Fruit fly (Drosophila melanogaster) whole organism, embryonic: ENCODE data around the gene Sar1.
A peak's percentile ranks its signal among the peaks of the same experiment; 100 is the strongest.

ENCODE experiments used
- Awh ChIP-seq: fragments of 200-800 bp; sonication (Bioruptor generic); IDR thresholded peaks from 2 replicates; pipeline ENCODE4, ENCODE4 v1.3.6; 2022; ENCODE audit warnings: missing biosample characterization, missing genetic modification characterization
- CG10366 ChIP-seq: fragments of 200-800 bp; sonication (Bioruptor generic); IDR thresholded peaks from 2 replicates; pipeline ENCODE4 v1.3.6; 2022; ENCODE audit warnings: missing biosample characterization, missing genetic modification characterization
- CG10565 ChIP-seq: fragments of 200-800 bp; sonication (Bioruptor generic); optimal IDR thresholded peaks from 3 replicates; lab custom pipeline; 2016; ENCODE audit warnings: missing biosample characterization, mild to moderate bottlenecking, missing genetic modification characterization
- CG12659 ChIP-seq: fragments of 200-800 bp; sonication (Bioruptor generic); optimal IDR thresholded peaks from 3 replicates; lab custom pipeline; 2017; ENCODE audit warnings: mild to moderate bottlenecking, missing biosample characterization, missing genetic modification reagents, missing genetic modification characterization
- CG14965 ChIP-seq: fragments of 200-800 bp; sonication (Bioruptor generic); optimal IDR thresholded peaks from 2 replicates; lab custom pipeline; 2016; ENCODE audit warnings: missing biosample characterization, missing genetic modification characterization, borderline replicate concordance
- CG17829 ChIP-seq: fragments of 200-800 bp; optimal IDR thresholded peaks from 2 replicates; lab custom pipeline; 2019; ENCODE audit warnings: missing biosample characterization, mild to moderate bottlenecking, missing genetic modification characterization, moderate library complexity
- CG2116 ChIP-seq: fragments of 200-800 bp; sonication (Bioruptor generic); optimal IDR thresholded peaks from 3 replicates; lab custom pipeline; 2018; ENCODE audit warnings: missing biosample characterization, mild to moderate bottlenecking, missing genetic modification characterization
- CG2202 ChIP-seq: fragments of 200-800 bp; sonication (Bioruptor generic); optimal IDR thresholded peaks from 2 replicates; lab custom pipeline; 2018; ENCODE audit warnings: missing biosample characterization, mild to moderate bottlenecking, missing genetic modification characterization
- CG2678 ChIP-seq: fragments of 200-800 bp; sonication (Bioruptor generic); optimal IDR thresholded peaks from 3 replicates; lab custom pipeline; 2019; ENCODE audit warnings: missing biosample characterization, mild to moderate bottlenecking, missing genetic modification characterization, moderate library complexity
- CG30020 ChIP-seq: fragments of 200-800 bp; optimal IDR thresholded peaks from 2 replicates; lab custom pipeline; 2019; ENCODE audit warnings: missing biosample characterization, mild to moderate bottlenecking, missing genetic modification characterization, moderate library complexity
- CG32532 ChIP-seq: fragments of 200-800 bp; sonication (Bioruptor generic); IDR thresholded peaks from 2 replicates; pipeline ENCODE4 v1.3.6; 2022; ENCODE audit warnings: missing biosample characterization, missing genetic modification characterization
- CG32772 ChIP-seq: fragments of 200-800 bp; sonication (Bioruptor generic); IDR thresholded peaks from 2 replicates; pipeline ENCODE4 v1.3.6; 2022; ENCODE audit warnings: missing biosample characterization, missing genetic modification characterization
- CG6175 ChIP-seq: fragments of 200-800 bp; sonication (Bioruptor generic); IDR thresholded peaks from 3 replicates; pipeline ENCODE4 v1.3.6; 2022; ENCODE audit warnings: missing biosample characterization, missing genetic modification characterization
- CG6654 ChIP-seq: fragments of 200-800 bp; sonication (Bioruptor generic); optimal IDR thresholded peaks from 2 replicates; lab custom pipeline; 2017; ENCODE audit warnings: missing biosample characterization, mild to moderate bottlenecking, missing genetic modification characterization
- CG7786 ChIP-seq: fragments of 200-800 bp; sonication (Bioruptor generic); optimal IDR thresholded peaks from 2 replicates; lab custom pipeline; 2016; ENCODE audit warnings: missing biosample characterization, missing genetic modification characterization
- CG8924 ChIP-seq: fragments of 200-800 bp; optimal IDR thresholded peaks from 3 replicates; lab custom pipeline; 2019; ENCODE audit warnings: missing biosample characterization, mild to moderate bottlenecking, missing genetic modification characterization, moderate library complexity
- CG9727 ChIP-seq: fragments of 200-800 bp; sonication (Bioruptor generic); optimal IDR thresholded peaks from 3 replicates; lab custom pipeline; 2017; ENCODE audit warnings: missing biosample characterization, mild to moderate bottlenecking, missing genetic modification characterization
- CHES-1-like ChIP-seq: fragments of 200-800 bp; sonication (Bioruptor generic); optimal IDR thresholded peaks from 2 replicates; lab custom pipeline; 2016; ENCODE audit warnings: missing biosample characterization, missing genetic modification characterization
- Dp ChIP-seq: fragments of 200-800 bp; sonication (Bioruptor generic); optimal IDR thresholded peaks from 2 replicates; lab custom pipeline; 2018; ENCODE audit warnings: missing biosample characterization, mild to moderate bottlenecking, missing genetic modification characterization, moderate library complexity
- Elba2 ChIP-seq: fragments of 200-800 bp; sonication (Bioruptor generic); optimal IDR thresholded peaks from 3 replicates; lab custom pipeline; 2016; ENCODE audit warnings: missing biosample characterization, missing genetic modification characterization
- Jarid2 ChIP-seq: fragments of 200-800 bp; sonication (Bioruptor generic); optimal IDR thresholded peaks from 3 replicates; lab custom pipeline; 2017; ENCODE audit warnings: mild to moderate bottlenecking, missing biosample characterization, missing genetic modification reagents, missing genetic modification characterization
- Lim3 ChIP-seq: fragments of 200-800 bp; sonication (Bioruptor generic); IDR thresholded peaks from 2 replicates; pipeline ENCODE4 v1.3.6; 2022; ENCODE audit warnings: missing biosample characterization, missing genetic modification characterization
- MTF-1 ChIP-seq: fragments of 200-800 bp; sonication (Bioruptor generic); optimal IDR thresholded peaks from 2 replicates; lab custom pipeline; 2018; ENCODE audit warnings: missing biosample characterization, mild to moderate bottlenecking, missing genetic modification characterization, borderline replicate concordance
- Nf-YC ChIP-seq: fragments of 200-800 bp; optimal IDR thresholded peaks from 3 replicates; lab custom pipeline; 2019; ENCODE audit warnings: missing biosample characterization, mild to moderate bottlenecking, missing genetic modification characterization, moderate library complexity
- Oaz ChIP-seq: fragments of 200-800 bp; sonication (Bioruptor generic); IDR thresholded peaks from 2 replicates; pipeline ENCODE4 v1.3.6; 2022; ENCODE audit warnings: missing biosample characterization, missing genetic modification characterization
- Poxn ChIP-seq: fragments of 200-800 bp; sonication (Bioruptor generic); IDR thresholded peaks from 2 replicates; pipeline ENCODE4 v1.3.6; 2022; ENCODE audit warnings: missing biosample characterization, missing genetic modification characterization
- TFAM ChIP-seq: fragments of 200-800 bp; sonication (Bioruptor generic); optimal IDR thresholded peaks from 2 replicates; lab custom pipeline; 2017; ENCODE audit warnings: missing biosample characterization, missing genetic modification characterization, inconsistent platforms
- Xrp1 ChIP-seq: fragments of 200-800 bp; sonication (Bioruptor generic); IDR thresholded peaks from 2 replicates; pipeline ENCODE4 v1.3.6; 2022; ENCODE audit warnings: missing biosample characterization, missing genetic modification characterization
- al ChIP-seq: fragments of 200-800 bp; sonication (Bioruptor generic); IDR thresholded peaks from 2 replicates; pipeline ENCODE4 v1.3.6; 2022; ENCODE audit warnings: missing biosample characterization, missing genetic modification characterization
- ap ChIP-seq: fragments of 200-800 bp; sonication (Bioruptor generic); IDR thresholded peaks from 2 replicates; pipeline ENCODE4 v1.3.6; 2022; ENCODE audit warnings: missing biosample characterization, missing genetic modification characterization
- bbx ChIP-seq: fragments of 200-800 bp; sonication (Bioruptor generic); IDR thresholded peaks from 2 replicates; pipeline ENCODE4 v1.3.6; 2022; ENCODE audit warnings: missing biosample characterization, missing genetic modification characterization; ENCODE audit not compliant: partially characterized antibody
- cad ChIP-seq: fragments of >200 bp; optimal IDR thresholded peaks from 2 replicates; lab custom pipeline; 2017; ENCODE audit warnings: missing biosample characterization, missing genetic modification characterization
- dm ChIP-seq: fragments of 200-800 bp; sonication (Bioruptor generic); optimal IDR thresholded peaks from 3 replicates; lab custom pipeline; 2016; ENCODE audit warnings: missing biosample characterization, missing genetic modification characterization
- esg ChIP-seq: fragments of 200-800 bp; sonication (Bioruptor generic); conservative IDR thresholded peaks from 2 replicates; pipeline ENCODE4 v1.3.6; 2022; ENCODE audit warnings: missing biosample characterization, missing genetic modification characterization
- gce ChIP-seq: fragments of 200-800 bp; sonication (Bioruptor generic); IDR thresholded peaks from 3 replicates; pipeline ENCODE4 v1.3.6; 2022; ENCODE audit warnings: missing biosample characterization, missing genetic modification characterization
- gro ChIP-seq: fragments of 200-800 bp; sonication (Bioruptor generic); optimal IDR thresholded peaks from 2 replicates; lab custom pipeline; 2016; ENCODE audit warnings: missing biosample characterization, missing genetic modification characterization
- knrl ChIP-seq: fragments of 200-800 bp; sonication (Bioruptor generic); IDR thresholded peaks from 3 replicates; pipeline ENCODE4 v1.3.6; 2022; ENCODE audit warnings: missing biosample characterization, missing genetic modification characterization; ENCODE audit not compliant: partially characterized antibody
- lab ChIP-seq: fragments of 200-800 bp; sonication (Bioruptor generic); optimal IDR thresholded peaks from 3 replicates; lab custom pipeline; 2017; ENCODE audit warnings: missing biosample characterization, missing genetic modification characterization, mild to moderate bottlenecking, moderate library complexity, missing genetic modification reagents
- lov ChIP-seq, 2 experiments: fragments of 200-800 bp in 1 of 2; fragments of >200 bp in 1 of 2; sonication (Bioruptor generic) in 1 of 2; IDR thresholded peaks in 1 of 2; optimal IDR thresholded peaks in 1 of 2; 2 replicates in 1 of 2; 3 replicates in 1 of 2; pipeline versions ENCODE4 v1.3.6 to Lab custom; 2017 to 2022; ENCODE audit warnings: missing biosample characterization in 1 of 2, missing genetic modification characterization in 1 of 2
- nmo ChIP-seq: fragments of 200-800 bp; sonication (Bioruptor generic); optimal IDR thresholded peaks from 2 replicates; lab custom pipeline; 2018; ENCODE audit warnings: missing biosample characterization, mild to moderate bottlenecking, missing genetic modification characterization, moderate library complexity
- nom ChIP-seq: fragments of 200-800 bp; sonication (Bioruptor generic); optimal IDR thresholded peaks from 2 replicates; lab custom pipeline; 2017; ENCODE audit warnings: missing biosample characterization, missing genetic modification characterization, mild to moderate bottlenecking, moderate library complexity, missing genetic modification reagents
- pita ChIP-seq: fragments of 200-800 bp; sonication (Bioruptor generic); optimal IDR thresholded peaks from 2 replicates; lab custom pipeline; 2017; ENCODE audit warnings: missing biosample characterization, mild to moderate bottlenecking, missing genetic modification characterization
- schlank ChIP-seq: fragments of 200-800 bp; sonication (Bioruptor generic); optimal IDR thresholded peaks from 2 replicates; lab custom pipeline; 2018; ENCODE audit warnings: missing biosample characterization, mild to moderate bottlenecking, missing genetic modification characterization
- sima ChIP-seq: fragments of 200-800 bp; sonication (Bioruptor generic); optimal IDR thresholded peaks from 2 replicates; lab custom pipeline; 2016; ENCODE audit warnings: missing biosample characterization, missing genetic modification characterization
- sisA ChIP-seq: fragments of 200-800 bp; sonication (Bioruptor generic); IDR thresholded peaks from 2 replicates; pipeline ENCODE4 v1.3.6; 2022; ENCODE audit warnings: missing biosample characterization, missing genetic modification characterization
- slbo ChIP-seq: fragments of 200-800 bp; sonication (Bioruptor generic); IDR thresholded peaks from 2 replicates; pipeline ENCODE4 v1.3.6; 2022; ENCODE audit warnings: missing biosample characterization, missing genetic modification characterization
- tio ChIP-seq: fragments of 200-800 bp; sonication (Bioruptor generic); optimal IDR thresholded peaks from 2 replicates; lab custom pipeline; 2017; ENCODE audit warnings: missing biosample characterization, missing genetic modification characterization, inconsistent platforms
- twi ChIP-seq: fragments of 200-800 bp; optimal IDR thresholded peaks from 2 replicates; lab custom pipeline; 2019; ENCODE audit warnings: missing biosample characterization, mild to moderate bottlenecking, missing genetic modification characterization, moderate library complexity

Sar1 gene

DNA sequence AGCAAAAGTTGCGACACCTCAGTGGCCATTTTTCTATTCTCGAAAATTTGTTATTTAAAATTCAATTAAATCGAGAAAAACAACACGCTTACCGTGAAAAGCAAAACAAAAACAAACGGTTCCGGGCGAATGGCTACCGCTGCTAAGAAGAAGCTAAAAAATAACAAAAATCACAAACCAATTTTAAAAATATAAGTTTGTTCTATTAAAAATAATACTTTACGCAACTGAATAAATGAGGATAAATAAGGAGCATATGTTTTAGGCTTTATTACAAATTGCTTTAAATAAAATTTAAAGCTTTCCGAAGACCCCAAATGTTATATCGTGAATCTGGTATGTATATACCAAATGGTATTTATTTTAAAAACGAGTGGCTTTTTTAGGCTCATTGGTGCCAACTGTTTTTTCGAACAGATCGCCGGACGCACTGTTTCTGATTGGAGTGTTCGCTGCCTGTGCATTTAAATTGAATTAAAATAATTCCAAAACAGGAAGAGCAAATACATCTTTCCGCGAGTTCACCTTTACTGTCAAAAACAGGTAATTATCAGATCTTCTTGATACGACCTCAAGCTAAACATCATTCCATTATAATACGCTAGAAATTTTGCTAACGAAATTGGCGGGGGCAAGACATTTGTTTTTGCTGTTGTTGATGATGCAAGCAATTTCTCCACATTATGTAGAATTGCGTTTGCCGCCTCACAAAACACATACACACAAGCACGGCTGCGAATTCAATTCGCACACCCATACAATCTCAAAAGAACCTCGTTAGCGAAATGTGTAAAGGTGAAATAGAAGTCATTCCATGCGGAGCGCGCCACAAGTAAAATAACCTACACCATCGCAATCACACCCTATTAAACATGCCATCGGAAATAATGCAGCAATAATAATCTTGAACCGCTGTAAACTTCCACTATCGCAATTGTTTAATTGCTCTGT lies 10.9 kb downstream of the Sar1 start, which contains the start of the genes Polr3F and PyK (continued):
- TF ChIP-seq dm (peak; percentile 25), Xrp1 (GFP tag; lab: Robert Waterston, UW) (peak; percentile 20; the same call in 1 of the 2 replicates), pita (GFP tag; lab: Kevin White, UChicago) (no peak), Poxn (GFP tag; lab: Robert Waterston, UW) (no peak), esg (GFP tag; lab: Robert Waterston, UW) (no peak), lab (GFP tag; lab: Kevin White, UChicago) (peak; percentile 43), sisA (no peak), CG6654 (GFP tag; lab: Kevin White, UChicago) (no peak), bbx (GFP tag; lab: Robert Waterston, UW) (no peak), knrl (0 out of 3 replicates have a peak, but pooled peaks have one; percentile 26), ap (no peak), gce (GFP tag; lab: Robert Waterston, UW) (no peak), CG30020 (tag; lab: Kevin White, UChicago) (peak; percentile 38), Nf-YC (peak; percentile 50), sima (GFP tag; lab: Kevin White, UChicago) (no peak), gro (GFP tag; lab: Kevin White, UChicago) (no peak), Lim3 (no peak), schlank (tag; lab: Kevin White, UChicago) (no peak), CG8924 (tag; lab: Kevin White, UChicago) (peak; percentile 34), CG10565 (GFP tag; lab: Kevin White, UChicago) (no peak), CG17829 (tag; lab: Kevin White, UChicago) (peak; percentile 26), CG9727 (GFP tag; lab: Kevin White, UChicago) (peak; percentile 41), tio (no peak), Awh (GFP tag; lab: Robert Waterston, UW) (no peak), al (GFP tag; lab: Robert Waterston, UW) (no peak), CG2116 (GFP tag; lab: Kevin White, UChicago) (peak; percentile 32), CG6175 (GFP tag; lab: Robert Waterston, UW) (no peak), CG32772 (GFP tag; lab: Robert Waterston, UW) (no peak), CG2202 (tag; lab: Kevin White, UChicago) (peak; percentile 15), CG2678 (tag; lab: Kevin White, UChicago) (peak; percentile 46), nom (GFP tag; lab: Kevin White, UChicago) (no peak), MTF-1 (GFP tag; lab: Kevin White, UChicago) (no peak), CG32532 (no peak), Dp (GFP tag; lab: Kevin White, UChicago) (peak; percentile 66), Jarid2 (GFP tag; lab: Kevin White, UChicago) (peak; percentile 64), twi (tag; lab: Kevin White, UChicago) (peak; percentile 9), CG10366 (GFP tag; lab: Robert Waterston, UW) (no peak), CG12659 (GFP tag; lab: Kevin White, UChicago) (peak; percentile 53), Oaz (GFP tag; lab: Robert Waterston, UW) (no peak), CG7786 (GFP tag; lab: Kevin White, UChicago) (no peak), CG14965 (GFP tag; lab: Kevin White, UChicago) (no peak), slbo (0 out of 2 replicates have a peak, but pooled peaks have one; percentile 17), lov (optimal IDR thresholded peaks at IDR 0.05; lab: Kevin White, UChicago) (no peak), lov (GFP tag; IDR thresholded peaks at IDR 0.05; lab: Robert Waterston, UW) (no peak), TFAM (GFP tag; lab: Kevin White, UChicago) (no peak), cad (GFP tag; lab: Kevin White, UChicago) (no peak), CHES-1-like (GFP tag; lab: Kevin White, UChicago) (peak; percentile 44), Elba2 (GFP tag; lab: Kevin White, UChicago) (no peak), nmo (GFP tag; lab: Kevin White, UChicago) (peak; percentile 54)
